Worm (Caenorhabditis elegans): ENCODE measurements around the gene nphp-2.

The nphp-2 gene

DNA sequence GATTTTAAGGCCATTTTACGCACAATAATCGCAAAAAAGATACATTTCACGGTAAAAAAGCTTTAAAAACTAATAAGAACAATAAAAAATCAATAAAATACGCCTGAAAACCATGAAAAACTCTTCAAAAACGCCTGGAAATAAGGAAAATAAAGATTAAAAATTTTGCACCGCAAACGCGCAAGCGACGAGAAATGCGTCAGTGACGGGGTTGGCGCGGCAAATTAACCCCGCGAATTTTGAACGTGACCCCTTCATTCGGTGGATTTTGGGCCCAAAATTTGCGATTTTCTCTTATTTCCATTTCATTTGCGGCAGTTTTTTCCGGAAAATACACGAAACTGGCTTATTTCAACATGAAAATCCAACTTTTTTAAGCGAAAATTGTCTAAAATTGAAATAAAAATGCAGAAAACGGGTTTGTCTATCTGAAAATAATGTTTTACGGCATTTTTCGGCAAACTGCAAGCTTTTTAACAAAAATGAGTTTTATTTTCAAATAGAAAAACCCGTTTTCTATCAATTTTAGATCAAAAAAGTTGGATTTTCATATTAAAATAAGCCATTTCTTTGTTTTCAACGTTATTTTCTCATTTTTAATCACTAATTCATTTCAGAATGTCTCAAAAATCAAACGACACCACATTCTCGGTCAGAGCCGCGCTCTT is 26.9 kb upstream of the nphp-2 start, which contains the start of gene knl-3 (continued):
- TF ChIP-seq egl-27 (tag; optimal IDR thresholded peaks at IDR 0.05) (peak; percentile 62), fos-1 (tag; optimal IDR thresholded peaks at IDR 0.05) (peak; percentile 63), alr-1 (tag; optimal IDR thresholded peaks at IDR 0.05) (no peak), ZK546.5 (tag; optimal IDR thresholded peaks at IDR 0.05) (peak; percentile 2), R02D3.7 (tag; optimal IDR thresholded peaks at IDR 0.05) (peak; percentile 31), zag-1 (tag; optimal IDR thresholded peaks at IDR 0.05) (peak; percentile 32), ama-1 (optimal IDR thresholded peaks at IDR 0.05) (no peak), unc-39 (tag; optimal IDR thresholded peaks at IDR 0.05) (no peak), aly-2 (tag; optimal IDR thresholded peaks at IDR 0.05) (no peak), lsy-2 (tag; optimal IDR thresholded peaks at IDR 0.05) (peak; percentile 83 to 91), sma-3 (GFP tag; optimal IDR thresholded peaks at IDR 0.05) (peak; percentile 83), C34F6.9 (tag; optimal IDR thresholded peaks at IDR 0.05) (peak; percentile 93), nhr-21 (tag; optimal IDR thresholded peaks at IDR 0.05) (peak; percentile 85), unc-55 (GFP tag; optimal IDR thresholded peaks at IDR 0.05) (peak; percentile 92), dmd-4 (tag; optimal IDR thresholded peaks at IDR 0.05) (no peak), mab-5 (tag; optimal IDR thresholded peaks at IDR 0.05) (peak; percentile 75), nhr-12 (tag; optimal IDR thresholded peaks at IDR 0.05) (no peak), F13H6.1 (tag; optimal IDR thresholded peaks at IDR 0.05) (peak; percentile 84)

DNA sequence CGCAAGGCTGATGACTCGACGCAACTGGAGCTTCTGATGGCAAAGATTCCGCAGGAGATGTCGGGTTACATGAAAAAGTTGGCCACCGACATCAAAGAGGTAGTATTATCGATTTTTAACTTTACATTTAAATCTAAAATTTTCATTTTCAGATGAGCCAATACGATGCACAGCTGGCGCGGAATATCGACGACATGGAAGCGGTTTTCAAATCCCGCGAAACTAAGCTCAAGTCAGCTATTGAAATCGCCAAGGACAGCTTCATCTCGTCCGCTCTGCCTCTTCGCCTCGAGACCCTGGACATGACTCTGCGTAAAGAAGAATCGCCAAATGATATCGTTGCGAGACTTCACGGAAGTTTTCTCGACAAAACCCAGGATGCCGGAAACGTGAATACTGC is 25.9 kb upstream of the nphp-2 start, which contains the start of gene T10B5.3:
T10B5.3 (minus strand) TSS at position 101 of the 400 bp plus-strand sequence.
- TF ChIP-seq R02D3.7 (tag; optimal IDR thresholded peaks at IDR 0.05) = no peak
- TF ChIP-seq lin-11 (tag; optimal IDR thresholded peaks at IDR 0.05) = no peak
- TF ChIP-seq peb-1 (tag; optimal IDR thresholded peaks at IDR 0.05) = no peak
- TF ChIP-seq ZK546.5 (tag; optimal IDR thresholded peaks at IDR 0.05) = no peak
- no peak for TF ChIP-seq nhr-6 (tag; optimal IDR thresholded peaks at IDR 0.05)
- no peak for TF ChIP-seq sma-3 (GFP tag; optimal IDR thresholded peaks at IDR 0.05)
- TF ChIP-seq skn-1 (tag; optimal IDR thresholded peaks at IDR 0.05) = no peak
- TF ChIP-seq C34F6.9 (tag; optimal IDR thresholded peaks at IDR 0.05) = no peak
- no peak for TF ChIP-seq ztf-1 (GFP tag; conservative IDR thresholded peaks at IDR 0.05)
- TF ChIP-seq nhr-10 (tag; optimal IDR thresholded peaks at IDR 0.05) = no peak
- TF ChIP-seq fos-1 (tag; optimal IDR thresholded peaks at IDR 0.05) = no peak
- no peak for TF ChIP-seq unc-39 (tag; optimal IDR thresholded peaks at IDR 0.05)
- no peak for TF ChIP-seq elt-3 (tag; optimal IDR thresholded peaks at IDR 0.05)
- no peak for TF ChIP-seq ceh-82 (tag; optimal IDR thresholded peaks at IDR 0.05)

DNA sequence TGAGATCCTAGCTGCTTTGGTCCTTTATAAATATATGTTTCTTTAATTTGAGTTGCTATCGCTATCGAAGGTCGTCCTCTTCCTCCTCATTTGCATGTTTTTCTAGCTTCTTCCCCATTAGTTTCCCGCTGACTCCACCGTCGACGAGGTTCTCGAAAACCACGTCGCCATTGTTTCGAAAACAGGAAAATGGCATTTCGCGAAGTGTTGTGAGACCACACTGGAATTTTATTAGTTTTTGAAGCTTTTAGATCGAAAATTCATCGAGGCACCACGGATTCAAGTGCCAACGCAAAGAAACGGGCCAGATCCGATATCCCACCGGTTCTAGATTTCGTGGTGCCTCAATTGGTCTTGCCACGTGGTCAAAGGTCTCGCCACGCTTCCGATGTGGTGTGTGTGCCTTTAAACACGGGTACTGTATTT is 25.1 kb upstream of the nphp-2 start:
- TF ChIP-seq nhr-6 (tag; optimal IDR thresholded peaks at IDR 0.05) = no peak
- TF ChIP-seq dmd-4 (tag; optimal IDR thresholded peaks at IDR 0.05) = no peak
- no peak for TF ChIP-seq nhr-237 (tag; optimal IDR thresholded peaks at IDR 0.05)
- no peak for TF ChIP-seq mab-5 (tag; optimal IDR thresholded peaks at IDR 0.05)
- no peak for TF ChIP-seq elt-1 (tag; optimal IDR thresholded peaks at IDR 0.05)
- TF ChIP-seq snpc-4 (tag; optimal IDR thresholded peaks at IDR 0.05) = no peak
- TF ChIP-seq egl-27 (tag; optimal IDR thresholded peaks at IDR 0.05) = no peak
- no peak for TF ChIP-seq nhr-21 (tag; optimal IDR thresholded peaks at IDR 0.05)
- TF ChIP-seq ceh-82 (tag; optimal IDR thresholded peaks at IDR 0.05) = no peak
- no peak for TF ChIP-seq lin-13 (GFP tag; optimal IDR thresholded peaks at IDR 0.05)
- TF ChIP-seq ztf-4 (tag; optimal IDR thresholded peaks at IDR 0.05) = no peak
- TF ChIP-seq sem-4 (tag; optimal IDR thresholded peaks at IDR 0.05) = no peak
- TF ChIP-seq ceh-16 (tag; optimal IDR thresholded peaks at IDR 0.05) = no peak

DNA sequence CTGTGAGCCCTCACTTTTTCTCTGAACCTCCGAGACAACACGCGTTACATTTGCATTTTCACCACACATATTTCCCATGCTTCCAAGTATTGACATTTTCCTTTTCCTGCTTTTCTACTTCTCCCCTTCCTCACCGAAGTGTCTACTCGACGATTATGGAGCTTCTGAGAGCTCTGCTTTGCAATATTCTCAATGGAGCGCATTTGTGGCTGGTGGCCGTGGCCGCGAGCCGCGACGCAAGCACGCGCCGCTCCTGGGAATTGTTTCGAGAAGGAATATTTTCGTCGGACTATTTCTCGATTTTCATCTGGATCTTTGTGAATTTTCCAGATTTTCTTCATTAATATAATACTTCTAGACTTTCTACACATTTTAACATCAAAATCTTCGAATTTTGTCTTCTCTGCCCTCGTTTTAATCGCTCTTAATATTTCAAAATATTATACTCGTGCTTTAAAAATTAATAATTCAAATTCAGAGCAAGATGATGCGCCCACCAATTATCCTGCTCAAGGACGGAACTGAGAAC is 23.8 kb upstream of the nphp-2 start, which contains the start of the genes T10B5.4 and cct-7:
T10B5.4 (minus strand) TSS at position 40 of the 529 bp plus-strand sequence.
cct-7 (plus strand) TSS at position 479 of the 529 bp plus-strand sequence.
- TF ChIP-seq lsy-2 (tag; optimal IDR thresholded peaks at IDR 0.05) (peak; percentile 54 to 91), unc-39 (tag; optimal IDR thresholded peaks at IDR 0.05) (no peak), ztf-11 (tag; optimal IDR thresholded peaks at IDR 0.05) (no peak), ztf-1 (GFP tag; conservative IDR thresholded peaks at IDR 0.05) (no peak), peb-1 (tag; optimal IDR thresholded peaks at IDR 0.05) (no peak), nhr-25 (tag; optimal IDR thresholded peaks at IDR 0.05) (peak; percentile 26), F13H6.1 (tag; optimal IDR thresholded peaks at IDR 0.05) (peak; percentile 87), ceh-82 (tag; optimal IDR thresholded peaks at IDR 0.05) (no peak), ztf-4 (tag; optimal IDR thresholded peaks at IDR 0.05) (peak; percentile 40), unc-55 (GFP tag; optimal IDR thresholded peaks at IDR 0.05) (peak; percentile 97), unc-62 (GFP tag; optimal IDR thresholded peaks at IDR 0.05) (no peak), fos-1 (tag; optimal IDR thresholded peaks at IDR 0.05) (peak; percentile 84), dmd-4 (tag; optimal IDR thresholded peaks at IDR 0.05) (no peak), nhr-21 (tag; optimal IDR thresholded peaks at IDR 0.05) (peak; percentile 67), ZK546.5 (tag; optimal IDR thresholded peaks at IDR 0.05) (no peak), snpc-4 (tag; optimal IDR thresholded peaks at IDR 0.05) (peak; percentile 65), ceh-16 (tag; optimal IDR thresholded peaks at IDR 0.05) (no peak), mbf-1 (tag; optimal IDR thresholded peaks at IDR 0.05) (no peak), skn-1 (tag; optimal IDR thresholded peaks at IDR 0.05) (peak; percentile 10), mab-5 (tag; optimal IDR thresholded peaks at IDR 0.05) (peak; percentile 66), sma-3 (GFP tag; optimal IDR thresholded peaks at IDR 0.05) (peak; percentile 65), zag-1 (tag; optimal IDR thresholded peaks at IDR 0.05) (peak; percentile 96), aly-2 (tag; optimal IDR thresholded peaks at IDR 0.05) (no peak), crh-2 (tag; optimal IDR thresholded peaks at IDR 0.05) (peak; percentile 93), ama-1 (optimal IDR thresholded peaks at IDR 0.05) (no peak), egl-27 (tag; optimal IDR thresholded peaks at IDR 0.05) (peak; percentile 75), R02D3.7 (tag; optimal IDR thresholded peaks at IDR 0.05) (no peak), lin-13 (GFP tag; optimal IDR thresholded peaks at IDR 0.05) (peak; percentile 94), elt-3 (tag; optimal IDR thresholded peaks at IDR 0.05) (no peak), mdl-1 (tag; optimal IDR thresholded peaks at IDR 0.05) (peak in 1 of 2 experiments; percentile 80), C34F6.9 (tag; optimal IDR thresholded peaks at IDR 0.05) (peak; percentile 98), blmp-1 (tag; optimal IDR thresholded peaks at IDR 0.05; ENCODE audit: insufficient read depth) (no peak), Y55F3AM.14 (GFP tag; optimal IDR thresholded peaks at IDR 0.05) (peak; percentile 72)

Data from whole organism, L2 larva.